Fruit fly (Drosophila melanogaster): ENCODE data around the gene CG31717.

DNA sequence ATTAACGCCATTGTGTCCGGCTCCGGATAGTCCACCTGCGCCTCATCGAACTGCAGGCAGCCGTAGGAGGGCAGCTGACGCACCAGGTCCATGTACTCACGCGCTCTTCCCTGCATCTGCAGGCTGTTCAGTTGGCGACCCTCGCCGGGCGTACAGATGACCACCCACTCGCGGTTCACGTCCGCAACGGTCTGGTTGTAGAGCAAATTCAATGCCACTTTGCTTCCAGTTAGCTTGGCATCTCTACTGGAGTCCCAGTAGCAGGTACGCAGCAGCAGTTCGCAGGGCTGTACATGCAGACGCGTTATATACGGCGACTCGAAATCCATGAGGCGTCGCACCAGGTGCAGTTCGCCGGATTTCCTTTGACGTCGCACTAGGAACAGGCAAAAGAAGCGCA is 44.6 kb upstream of the CG31717 start:
- TF ChIP-seq Myc (optimal IDR thresholded peaks at IDR 0.05) (no peak), usp (GFP tag; optimal IDR thresholded peaks at IDR 0.05) (no peak), dl (GFP tag; optimal IDR thresholded peaks at IDR 0.05; ENCODE audit: insufficient read depth in 1 of 2, partially characterized antibody in 2 of 2) (no peak), br (GFP tag; optimal IDR thresholded peaks at IDR 0.05) (no peak), Rel (GFP tag; optimal IDR thresholded peaks at IDR 0.05) (no peak), Rel (tag; optimal IDR thresholded peaks at IDR 0.05) (no peak), sv (GFP tag; optimal IDR thresholded peaks at IDR 0.05) (no peak), Abd-B (GFP tag; optimal IDR thresholded peaks at IDR 0.05) (no peak), lola (GFP tag; optimal IDR thresholded peaks at IDR 0.05) (no peak), pan (optimal IDR thresholded peaks at IDR 0.05) (no peak), Dfd (GFP tag; optimal IDR thresholded peaks at IDR 0.05) (no peak), psq (GFP tag; optimal IDR thresholded peaks at IDR 0.05) (no peak), OdsH (GFP tag; optimal IDR thresholded peaks at IDR 0.05) (no peak), jim (GFP tag; optimal IDR thresholded peaks at IDR 0.05) (no peak)

Measured in whole organism, wandering third instar larva.